Fruit fly (Drosophila melanogaster) whole organism, embryonic: ENCODE data around the gene Trpgamma.

ENCODE experiments used
- Atf-2 ChIP-seq: fragments of 200-800 bp; sonication (Bioruptor generic); optimal IDR thresholded peaks from 2 replicates; lab custom pipeline; 2016; ENCODE audit warnings: missing biosample characterization, missing genetic modification characterization
- CG10543 ChIP-seq: fragments of 200-800 bp; sonication (Bioruptor generic); optimal IDR thresholded peaks from 3 replicates; lab custom pipeline; 2017; ENCODE audit warnings: missing biosample characterization, mild to moderate bottlenecking, missing genetic modification characterization, moderate library complexity
- CG11504 ChIP-seq: fragments of 200-800 bp; sonication (Bioruptor generic); optimal IDR thresholded peaks from 3 replicates; lab custom pipeline; 2019; ENCODE audit warnings: missing biosample characterization, mild to moderate bottlenecking, missing genetic modification characterization, moderate library complexity
- CG12391 ChIP-seq: fragments of 200-800 bp; sonication (Bioruptor generic); optimal IDR thresholded peaks from 3 replicates; lab custom pipeline; 2018; ENCODE audit warnings: missing biosample characterization, mild to moderate bottlenecking, missing genetic modification characterization, moderate library complexity
- CG13624 ChIP-seq: fragments of 200-800 bp; sonication (Bioruptor generic); optimal IDR thresholded peaks from 2 replicates; lab custom pipeline; 2016; ENCODE audit warnings: missing biosample characterization, missing genetic modification characterization
- CG13894 ChIP-seq: fragments of 200-800 bp; sonication (Bioruptor generic); optimal IDR thresholded peaks from 3 replicates; lab custom pipeline; 2018; ENCODE audit warnings: missing biosample characterization, mild to moderate bottlenecking, missing genetic modification characterization, moderate library complexity
- CG15696 ChIP-seq: fragments of 200-800 bp; sonication (Bioruptor generic); optimal IDR thresholded peaks from 2 replicates; lab custom pipeline; 2019; ENCODE audit warnings: missing biosample characterization, mild to moderate bottlenecking, missing genetic modification characterization, moderate library complexity
- CG16815 ChIP-seq: fragments of 200-800 bp; sonication (Bioruptor generic); optimal IDR thresholded peaks from 3 replicates; lab custom pipeline; 2017; ENCODE audit warnings: missing biosample characterization, mild to moderate bottlenecking, missing genetic modification characterization
- CG17361 ChIP-seq: fragments of 200-800 bp; sonication (Bioruptor generic); IDR thresholded peaks from 3 replicates; pipeline ENCODE4 v1.3.6; 2022; ENCODE audit warnings: missing biosample characterization, missing genetic modification characterization
- CG17568 ChIP-seq: fragments of 200-800 bp; sonication (Bioruptor generic); optimal IDR thresholded peaks from 2 replicates; lab custom pipeline; 2018; ENCODE audit warnings: missing biosample characterization, mild to moderate bottlenecking, missing genetic modification characterization, moderate library complexity
- CG18619 ChIP-seq: fragments of 200-800 bp; sonication (Bioruptor generic); optimal IDR thresholded peaks from 3 replicates; lab custom pipeline; 2017; ENCODE audit warnings: missing biosample characterization, mild to moderate bottlenecking, missing genetic modification characterization
- CG2120 ChIP-seq: fragments of 200-800 bp; sonication (Bioruptor generic); optimal IDR thresholded peaks from 3 replicates; lab custom pipeline; 2016; ENCODE audit warnings: missing biosample characterization, missing genetic modification characterization
- CG7556 ChIP-seq: fragments of 200-800 bp; sonication (Bioruptor generic); optimal IDR thresholded peaks from 2 replicates; lab custom pipeline; 2017; ENCODE audit warnings: missing biosample characterization, mild to moderate bottlenecking, missing genetic modification characterization
- CG7745 ChIP-seq: fragments of 200-800 bp; sonication (Bioruptor generic); optimal IDR thresholded peaks from 2 replicates; lab custom pipeline; 2018; ENCODE audit warnings: missing biosample characterization, mild to moderate bottlenecking, missing genetic modification characterization, moderate library complexity
- CG7786 ChIP-seq: fragments of 200-800 bp; sonication (Bioruptor generic); optimal IDR thresholded peaks from 2 replicates; lab custom pipeline; 2016; ENCODE audit warnings: missing biosample characterization, missing genetic modification characterization
- CG8290 ChIP-seq, 3 experiments: fragments of 200-800 bp; sonication (Bioruptor generic); optimal IDR thresholded peaks; 2 replicates each; lab custom pipeline; 2016 to 2019; ENCODE audit warnings: missing biosample characterization in 3 of 3, missing genetic modification characterization in 3 of 3, mild to moderate bottlenecking in 2 of 3, moderate library complexity in 1 of 3
- CG8388 ChIP-seq: fragments of 200-800 bp; sonication (Bioruptor generic); optimal IDR thresholded peaks from 2 replicates; lab custom pipeline; 2019; ENCODE audit warnings: missing biosample characterization, mild to moderate bottlenecking, missing genetic modification characterization, moderate library complexity
- CG8924 ChIP-seq: fragments of 200-800 bp; optimal IDR thresholded peaks from 3 replicates; lab custom pipeline; 2019; ENCODE audit warnings: missing biosample characterization, mild to moderate bottlenecking, missing genetic modification characterization, moderate library complexity
- CG9727 ChIP-seq: fragments of 200-800 bp; sonication (Bioruptor generic); optimal IDR thresholded peaks from 3 replicates; lab custom pipeline; 2017; ENCODE audit warnings: missing biosample characterization, mild to moderate bottlenecking, missing genetic modification characterization
- CHES-1-like ChIP-seq: fragments of 200-800 bp; sonication (Bioruptor generic); optimal IDR thresholded peaks from 2 replicates; lab custom pipeline; 2016; ENCODE audit warnings: missing biosample characterization, missing genetic modification characterization
- Deaf1 ChIP-seq: fragments of 200-800 bp; optimal IDR thresholded peaks from 3 replicates; lab custom pipeline; 2019; ENCODE audit warnings: missing biosample characterization, mild to moderate bottlenecking, missing genetic modification characterization, moderate library complexity
- Fer1 ChIP-seq: fragments of 200-800 bp; sonication (Bioruptor generic); optimal IDR thresholded peaks from 2 replicates; lab custom pipeline; 2017; ENCODE audit warnings: missing biosample characterization, mild to moderate bottlenecking, missing genetic modification characterization
- Hsf ChIP-seq: fragments of 200-800 bp; sonication (Bioruptor generic); optimal IDR thresholded peaks from 3 replicates; lab custom pipeline; 2016; ENCODE audit warnings: missing biosample characterization, missing genetic modification characterization
- Lim3 ChIP-seq: fragments of 200-800 bp; sonication (Bioruptor generic); IDR thresholded peaks from 2 replicates; pipeline ENCODE4 v1.3.6; 2022; ENCODE audit warnings: missing biosample characterization, missing genetic modification characterization
- Med ChIP-seq: fragments of 200-800 bp; sonication (Bioruptor generic); peaks from one replicate; lab custom pipeline; 2016; ENCODE audit warnings: missing biosample characterization, missing genetic modification characterization, mild to moderate bottlenecking, inconsistent platforms, moderate library complexity
- Mrtf ChIP-seq: fragments of 200-800 bp; sonication (Bioruptor generic); IDR thresholded peaks from 3 replicates; pipeline ENCODE4 v1.3.6; 2022; ENCODE audit warnings: missing biosample characterization, missing genetic modification characterization
- Nf-YA ChIP-seq: fragments of 200-800 bp; sonication (Bioruptor generic); IDR thresholded peaks from 2 replicates; pipeline ENCODE4 v1.3.6; 2022; ENCODE audit warnings: missing biosample characterization, missing genetic modification characterization
- Pdp1 ChIP-seq, 2 experiments: fragments of 200-800 bp; sonication (Bioruptor generic); optimal IDR thresholded peaks; 3 replicates each; lab custom pipeline; 2016; ENCODE audit warnings: missing biosample characterization in 2 of 2, missing genetic modification characterization in 2 of 2, mild to moderate bottlenecking in 1 of 2, moderate library complexity in 1 of 2
- Rfx ChIP-seq: fragments of 200-800 bp; sonication (Bioruptor generic); IDR thresholded peaks from 2 replicates; pipeline ENCODE4 v1.3.6; 2022; ENCODE audit warnings: missing biosample characterization, missing genetic modification characterization
- Sox102F ChIP-seq: fragments of 200-800 bp; sonication (Bioruptor generic); optimal IDR thresholded peaks from 2 replicates; lab custom pipeline; 2018; ENCODE audit warnings: missing biosample characterization, mild to moderate bottlenecking, missing genetic modification characterization, moderate library complexity
- Stat92E ChIP-seq, 3 experiments: fragments of >200 bp in 2 of 3; fragments of 200-800 bp in 1 of 3; sonication (Bioruptor generic) in 1 of 3; optimal IDR thresholded peaks; 2 replicates each; lab custom pipeline; 2017 to 2019; ENCODE audit warnings: missing biosample characterization in 3 of 3, missing genetic modification characterization in 3 of 3, mild to moderate bottlenecking in 1 of 3, moderate library complexity in 1 of 3
- Xbp1 ChIP-seq: fragments of 200-800 bp; sonication (Bioruptor generic); optimal IDR thresholded peaks from 3 replicates; lab custom pipeline; 2016; ENCODE audit warnings: missing biosample characterization, mild to moderate bottlenecking, missing genetic modification characterization
- bsh ChIP-seq, 2 experiments: fragments of 200-800 bp; sonication (Bioruptor generic); optimal IDR thresholded peaks; 2 replicates each; lab custom pipeline; 2017 to 2018; ENCODE audit warnings: mild to moderate bottlenecking in 2 of 2, missing biosample characterization in 2 of 2, missing genetic modification characterization in 2 of 2, moderate library complexity in 1 of 2
- dpn ChIP-seq, 2 experiments: fragments of 200-800 bp; sonication (Bioruptor generic); optimal IDR thresholded peaks; 3 replicates each; lab custom pipeline; 2016; ENCODE audit warnings: missing biosample characterization in 2 of 2, missing genetic modification characterization in 2 of 2
- gcm ChIP-seq: fragments of 200-800 bp; sonication (Bioruptor generic); optimal IDR thresholded peaks from 2 replicates; lab custom pipeline; 2019; ENCODE audit warnings: missing biosample characterization, mild to moderate bottlenecking, missing genetic modification characterization, moderate library complexity
- her ChIP-seq: fragments of 200-800 bp; sonication (Bioruptor generic); optimal IDR thresholded peaks from 2 replicates; lab custom pipeline; 2016; ENCODE audit warnings: missing biosample characterization, missing genetic modification characterization
- hkb ChIP-seq, 2 experiments: fragments of 200-800 bp in 1 of 2; fragments of >200 bp in 1 of 2; sonication (Bioruptor generic) in 1 of 2; IDR thresholded peaks in 1 of 2; optimal IDR thresholded peaks in 1 of 2; 2 replicates each; pipeline versions ENCODE4 v1.3.6 to Lab custom; 2017 to 2022; ENCODE audit warnings: missing biosample characterization in 1 of 2, missing genetic modification characterization in 1 of 2
- lilli ChIP-seq: fragments of 200-800 bp; sonication (Bioruptor generic); optimal IDR thresholded peaks from 3 replicates; lab custom pipeline; 2016; ENCODE audit warnings: missing biosample characterization, missing genetic modification characterization
- lov ChIP-seq, 2 experiments: fragments of 200-800 bp in 1 of 2; fragments of >200 bp in 1 of 2; sonication (Bioruptor generic) in 1 of 2; IDR thresholded peaks in 1 of 2; optimal IDR thresholded peaks in 1 of 2; 2 replicates in 1 of 2; 3 replicates in 1 of 2; pipeline versions ENCODE4 v1.3.6 to Lab custom; 2017 to 2022; ENCODE audit warnings: missing biosample characterization in 1 of 2, missing genetic modification characterization in 1 of 2
- odd ChIP-seq: fragments of 200-800 bp; sonication (Bioruptor generic); optimal IDR thresholded peaks from 2 replicates; lab custom pipeline; 2017; ENCODE audit warnings: missing biosample characterization, mild to moderate bottlenecking, missing genetic modification characterization
- ranshi ChIP-seq: fragments of 200-800 bp; sonication (Bioruptor generic); IDR thresholded peaks from 2 replicates; pipeline ENCODE4 v1.3.6; 2022; ENCODE audit warnings: missing biosample characterization, missing genetic modification characterization
- repo ChIP-seq: fragments of 200-800 bp; sonication (Bioruptor generic); optimal IDR thresholded peaks from 2 replicates; lab custom pipeline; 2016; ENCODE audit warnings: missing biosample characterization, missing genetic modification characterization
- sna ChIP-seq: fragments of 200-800 bp; sonication (Bioruptor generic); IDR thresholded peaks from 2 replicates; pipeline ENCODE4 v1.3.6; 2022; ENCODE audit warnings: missing biosample characterization, missing genetic modification characterization; ENCODE audit not compliant: partially characterized antibody
- tio ChIP-seq: fragments of 200-800 bp; sonication (Bioruptor generic); optimal IDR thresholded peaks from 2 replicates; lab custom pipeline; 2017; ENCODE audit warnings: missing biosample characterization, missing genetic modification characterization, inconsistent platforms
- vvl ChIP-seq: fragments of 200-800 bp; sonication (Bioruptor generic); IDR thresholded peaks from 2 replicates; pipeline ENCODE4 v1.3.6; 2022; ENCODE audit warnings: missing biosample characterization, missing genetic modification characterization

Gene Trpgamma

DNA sequence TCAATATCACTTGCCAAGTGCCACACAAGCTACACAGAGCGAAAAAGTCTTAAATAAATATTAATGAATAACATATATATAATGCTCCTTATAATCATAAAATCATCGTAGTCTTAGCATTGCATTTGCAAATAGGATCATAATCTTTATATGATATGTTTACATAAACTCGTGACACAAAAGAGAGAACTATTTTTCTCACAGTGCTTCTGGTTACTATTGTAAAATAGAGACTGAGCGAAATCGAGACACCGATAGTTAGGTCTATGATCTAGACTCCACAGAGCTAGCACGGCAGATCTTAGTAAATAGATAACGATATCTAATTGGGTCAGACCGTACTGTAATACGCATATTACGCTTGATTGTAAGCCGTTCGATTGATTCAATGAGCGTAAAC lies 33.2 kb upstream of the Trpgamma start (continued):
- TF ChIP-seq Nf-YA (GFP tag; lab: Robert Waterston, UW), result peak; percentile 61; the same call in 1 of the 2 replicates
- peak; percentile 69 for TF ChIP-seq CG8388 (GFP tag; lab: Kevin White, UChicago)
- no peak for TF ChIP-seq CG15696 (tag; lab: Kevin White, UChicago)
- peak; percentile 87 for TF ChIP-seq ranshi (GFP tag; lab: Robert Waterston, UW)
- no peak for TF ChIP-seq repo (GFP tag; lab: Kevin White, UChicago)
- peak; percentile 82 for TF ChIP-seq Sox102F (GFP tag; lab: Kevin White, UChicago)
- peak; percentile 5 for TF ChIP-seq CHES-1-like (GFP tag; lab: Kevin White, UChicago)
- TF ChIP-seq CG16815 (GFP tag; lab: Kevin White, UChicago), result no peak
- TF ChIP-seq CG10543 (GFP tag; lab: Kevin White, UChicago), result peak; percentile 6
- peak; percentile 69; the same call in 2 of the 3 replicates for TF ChIP-seq Mrtf
- peak; percentile 30; the same call in 1 of the 2 replicates for TF ChIP-seq Lim3
- peak; percentile 62 for TF ChIP-seq CG17568
- TF ChIP-seq Deaf1 (tag; lab: Kevin White, UChicago), result peak; percentile 59
- no peak for TF ChIP-seq CG13894
- TF ChIP-seq sna (GFP tag; lab: Robert Waterston, UW), result no peak

DNA sequence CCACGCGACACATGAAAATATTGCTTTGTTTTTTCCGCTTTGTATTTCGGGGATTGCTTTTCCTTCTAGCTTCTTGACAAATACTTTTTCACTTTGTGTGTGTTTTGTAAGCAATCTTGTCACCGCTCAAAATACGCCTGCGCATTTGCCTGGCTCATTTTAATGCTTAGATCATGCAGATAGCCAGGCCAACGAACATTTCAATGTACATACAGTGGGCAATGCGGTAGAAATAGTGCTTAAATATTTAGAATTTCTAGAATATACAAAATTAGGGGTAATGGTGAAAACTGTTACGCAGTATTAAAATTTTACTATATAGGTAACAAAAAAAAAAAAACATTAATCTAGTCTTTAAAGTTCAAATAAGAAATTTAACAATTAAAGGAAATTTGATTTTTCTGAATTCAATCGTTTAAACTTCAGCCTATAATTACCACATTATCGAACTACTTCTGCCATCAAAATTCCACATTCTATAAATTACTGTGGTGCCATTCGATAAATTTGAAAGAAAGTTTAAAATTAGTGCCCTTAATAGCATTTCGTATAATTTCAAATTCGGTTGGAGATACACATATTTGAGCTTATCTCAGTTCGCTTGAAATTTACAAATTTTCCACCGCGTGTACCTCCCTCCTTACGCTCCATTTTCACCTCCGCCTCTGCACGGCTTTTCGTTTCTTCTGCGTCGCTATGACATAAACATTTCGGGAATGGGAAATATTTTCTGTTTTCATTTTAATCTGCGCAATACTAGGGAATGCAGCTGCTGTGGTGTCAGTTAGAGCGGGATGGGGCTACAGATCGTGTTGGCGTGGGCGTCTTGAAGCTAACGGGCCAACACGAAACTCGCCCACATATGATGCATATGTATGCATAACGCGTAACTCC lies 30.6 kb upstream of the Trpgamma start:
- TF ChIP-seq CG2120 (GFP tag; lab: Kevin White, UChicago), result peak; percentile 6
- TF ChIP-seq CG13624 (GFP tag; lab: Kevin White, UChicago), result peak; percentile 37
- no peak for TF ChIP-seq CG8290 (GFP tag; optimal IDR thresholded peaks at IDR 0.05; lab: Kevin White, UChicago)
- TF ChIP-seq CG8290 (tag; optimal IDR thresholded peaks at IDR 0.05; lab: Kevin White, UChicago), result peak in 1 of 2 experiments; percentile 35
- TF ChIP-seq Xbp1, result peak; percentile 8
- peak; percentile 21 for TF ChIP-seq CG8924 (tag; lab: Kevin White, UChicago)
- TF ChIP-seq vvl (GFP tag; lab: Robert Waterston, UW), result peak; percentile 56
- peak; percentile 21 for TF ChIP-seq CG12391 (tag; lab: Kevin White, UChicago)
- peak in 1 of 2 experiments; percentile 45 for TF ChIP-seq bsh (GFP tag; optimal IDR thresholded peaks at IDR 0.05; lab: Kevin White, UChicago)
- peak; percentile 33 for TF ChIP-seq CG7556
- TF ChIP-seq lilli (GFP tag; lab: Kevin White, UChicago), result peak; percentile 24
- TF ChIP-seq Med, result peak; percentile 77
- no peak for TF ChIP-seq hkb (optimal IDR thresholded peaks at IDR 0.05; lab: Kevin White, UChicago)
- TF ChIP-seq hkb (GFP tag; IDR thresholded peaks at IDR 0.05; lab: Robert Waterston, UW), result 0 out of 2 replicates have a peak, but pooled peaks have one; percentile 21
- peak; percentile 2 for TF ChIP-seq Atf-2 (GFP tag; lab: Kevin White, UChicago)
- TF ChIP-seq Hsf (GFP tag; lab: Kevin White, UChicago), result peak; percentile 40
- TF ChIP-seq CG7786 (GFP tag; lab: Kevin White, UChicago), result no peak
- peak; percentile 9 for TF ChIP-seq odd (GFP tag; lab: Kevin White, UChicago)
- peak in 1 of 3 experiments; percentile 1 for TF ChIP-seq Stat92E (GFP tag; optimal IDR thresholded peaks at IDR 0.05; lab: Kevin White, UChicago)
- peak; percentile 1 for TF ChIP-seq tio (GFP tag; lab: Kevin White, UChicago)
- peak; percentile 52 for TF ChIP-seq CG11504 (tag; lab: Kevin White, UChicago)
- peak; percentile 2 for TF ChIP-seq gcm (GFP tag; lab: Kevin White, UChicago)
- TF ChIP-seq Rfx (GFP tag; lab: Robert Waterston, UW), result peak; percentile 59; the same call in 1 of the 2 replicates
- TF ChIP-seq Fer1 (GFP tag; lab: Kevin White, UChicago), result no peak
- peak in 1 of 2 experiments; percentile 91 for TF ChIP-seq Pdp1 (GFP tag; optimal IDR thresholded peaks at IDR 0.05; lab: Kevin White, UChicago)
- TF ChIP-seq CG17361 (GFP tag; lab: Robert Waterston, UW), result no peak
- no peak for TF ChIP-seq lov (optimal IDR thresholded peaks at IDR 0.05; lab: Kevin White, UChicago)
- no peak for TF ChIP-seq lov (GFP tag; IDR thresholded peaks at IDR 0.05; lab: Robert Waterston, UW)
- peak in 1 of 2 experiments; percentile 36 for TF ChIP-seq dpn (GFP tag; optimal IDR thresholded peaks at IDR 0.05; lab: Kevin White, UChicago)
- TF ChIP-seq her (GFP tag; lab: Kevin White, UChicago), result no peak
- no peak for TF ChIP-seq CG7745 (tag; lab: Kevin White, UChicago)
- TF ChIP-seq CG9727 (GFP tag; lab: Kevin White, UChicago), result peak; percentile 4
- peak; percentile 2 for TF ChIP-seq CG18619 (GFP tag; lab: Kevin White, UChicago)
